Fruit fly (Drosophila melanogaster) whole organism, embryonic: ENCODE measurements around the gene kirre.

Source experiments
- Bgb ChIP-seq: fragments of 200-800 bp; sonication (Bioruptor generic); IDR thresholded peaks from 2 replicates; pipeline ENCODE4 v1.3.6; 2022; ENCODE audit warnings: missing biosample characterization, missing genetic modification characterization; ENCODE audit not compliant: partially characterized antibody
- CG10147 ChIP-seq: fragments of 200-800 bp; sonication (Bioruptor generic); optimal IDR thresholded peaks from 2 replicates; lab custom pipeline; 2019; ENCODE audit warnings: missing biosample characterization, mild to moderate bottlenecking, missing genetic modification characterization, moderate library complexity
- CG10321 ChIP-seq: fragments of 200-800 bp; sonication (Bioruptor generic); IDR thresholded peaks from 2 replicates; pipeline ENCODE4 v1.3.6; 2022; ENCODE audit warnings: missing biosample characterization, missing genetic modification characterization
- CG11247 ChIP-seq: fragments of 200-800 bp; sonication (Bioruptor generic); IDR thresholded peaks from 2 replicates; pipeline ENCODE4 v1.3.6; 2022; ENCODE audit warnings: missing biosample characterization, missing genetic modification characterization
- CG16779 ChIP-seq: fragments of 200-800 bp; sonication (Bioruptor generic); IDR thresholded peaks from 2 replicates; pipeline ENCODE4 v1.3.6; 2022; ENCODE audit warnings: missing biosample characterization, missing genetic modification characterization
- CG16815 ChIP-seq: fragments of 200-800 bp; sonication (Bioruptor generic); optimal IDR thresholded peaks from 3 replicates; lab custom pipeline; 2017; ENCODE audit warnings: missing biosample characterization, mild to moderate bottlenecking, missing genetic modification characterization
- CG17912 ChIP-seq: fragments of 200-800 bp; sonication (Bioruptor generic); optimal IDR thresholded peaks from 2 replicates; lab custom pipeline; 2018; ENCODE audit warnings: missing biosample characterization, mild to moderate bottlenecking, missing genetic modification characterization
- CG3065 ChIP-seq: fragments of 200-800 bp; sonication (Bioruptor generic); optimal IDR thresholded peaks from 2 replicates; lab custom pipeline; 2016; ENCODE audit warnings: missing biosample characterization, missing genetic modification characterization
- CG31224 ChIP-seq: fragments of 200-800 bp; sonication (Bioruptor generic); IDR thresholded peaks from 2 replicates; pipeline ENCODE4 v1.3.6; 2022; ENCODE audit warnings: missing biosample characterization, missing genetic modification characterization
- CG33213 ChIP-seq: fragments of 200-800 bp; sonication (Bioruptor generic); optimal IDR thresholded peaks from 3 replicates; lab custom pipeline; 2016; ENCODE audit warnings: missing biosample characterization, missing genetic modification characterization
- CG3838 ChIP-seq: fragments of 200-800 bp; sonication (Bioruptor generic); optimal IDR thresholded peaks from 3 replicates; lab custom pipeline; 2016; ENCODE audit warnings: missing biosample characterization, missing genetic modification characterization
- CG3995 ChIP-seq: fragments of 200-800 bp; sonication (Bioruptor generic); optimal IDR thresholded peaks from 3 replicates; lab custom pipeline; 2016; ENCODE audit warnings: missing biosample characterization, missing genetic modification characterization
- CG4730 ChIP-seq: fragments of 200-800 bp; sonication (Bioruptor generic); IDR thresholded peaks from 2 replicates; pipeline ENCODE4 v1.3.6; 2022; ENCODE audit warnings: missing biosample characterization, missing genetic modification characterization
- CG6175 ChIP-seq: fragments of 200-800 bp; sonication (Bioruptor generic); IDR thresholded peaks from 3 replicates; pipeline ENCODE4 v1.3.6; 2022; ENCODE audit warnings: missing biosample characterization, missing genetic modification characterization
- CG6689 ChIP-seq: fragments of 200-800 bp; sonication (Bioruptor generic); IDR thresholded peaks from 2 replicates; pipeline ENCODE4 v1.3.6; 2022; ENCODE audit warnings: missing biosample characterization, missing genetic modification characterization
- CG6813 ChIP-seq: fragments of 200-800 bp; sonication (Bioruptor generic); optimal IDR thresholded peaks from 2 replicates; lab custom pipeline; 2017; ENCODE audit warnings: missing biosample characterization, missing genetic modification characterization, mild to moderate bottlenecking, moderate library complexity, missing genetic modification reagents
- CG7745 ChIP-seq: fragments of 200-800 bp; sonication (Bioruptor generic); optimal IDR thresholded peaks from 2 replicates; lab custom pipeline; 2018; ENCODE audit warnings: missing biosample characterization, mild to moderate bottlenecking, missing genetic modification characterization, moderate library complexity
- CG8281 ChIP-seq: fragments of 200-800 bp; sonication (Bioruptor generic); optimal IDR thresholded peaks from 2 replicates; lab custom pipeline; 2018; ENCODE audit warnings: missing biosample characterization, mild to moderate bottlenecking, missing genetic modification characterization, moderate library complexity
- CG8478 ChIP-seq: fragments of >200 bp; optimal IDR thresholded peaks from 2 replicates; lab custom pipeline; 2018
- CG8765 ChIP-seq: fragments of 200-800 bp; sonication (Bioruptor generic); IDR thresholded peaks from 2 replicates; pipeline ENCODE4 v1.3.6; 2022; ENCODE audit warnings: missing biosample characterization, missing genetic modification characterization
- D19A ChIP-seq: fragments of 200-800 bp; optimal IDR thresholded peaks from 3 replicates; lab custom pipeline; 2019; ENCODE audit warnings: missing biosample characterization, mild to moderate bottlenecking, missing genetic modification characterization, moderate library complexity
- Gug ChIP-seq: fragments of 200-800 bp; sonication (Bioruptor generic); IDR thresholded peaks from 4 replicates; pipeline ENCODE4 v1.3.6; 2022; ENCODE audit warnings: missing biosample characterization, missing genetic modification characterization
- Hand ChIP-seq: fragments of 200-800 bp; sonication (Bioruptor generic); optimal IDR thresholded peaks from 2 replicates; lab custom pipeline; 2017; ENCODE audit warnings: mild to moderate bottlenecking, missing biosample characterization, missing genetic modification reagents, missing genetic modification characterization
- PHDP ChIP-seq: fragments of 200-800 bp; sonication (Bioruptor generic); optimal IDR thresholded peaks from 3 replicates; lab custom pipeline; 2018; ENCODE audit warnings: missing biosample characterization, mild to moderate bottlenecking, missing genetic modification characterization, moderate library complexity
- Ravus ChIP-seq: fragments of 200-800 bp; sonication (Bioruptor generic); IDR thresholded peaks from 2 replicates; pipeline ENCODE4 v1.3.6; 2022; ENCODE audit warnings: missing biosample characterization, missing genetic modification characterization
- Sox100B ChIP-seq: fragments of 200-800 bp; sonication (Bioruptor generic); optimal IDR thresholded peaks from 3 replicates; lab custom pipeline; 2018; ENCODE audit warnings: missing biosample characterization, mild to moderate bottlenecking, missing genetic modification characterization
- Spps ChIP-seq: fragments of 200-800 bp; sonication (Bioruptor generic); optimal IDR thresholded peaks from 2 replicates; lab custom pipeline; 2018; ENCODE audit warnings: missing biosample characterization, mild to moderate bottlenecking, missing genetic modification characterization
- Tbp ChIP-seq: fragments of >200 bp; optimal IDR thresholded peaks from 2 replicates; lab custom pipeline; 2018; ENCODE audit warnings: missing biosample characterization, missing genetic modification characterization
- Vsx1 ChIP-seq: fragments of 200-800 bp; sonication (Bioruptor generic); optimal IDR thresholded peaks from 2 replicates; lab custom pipeline; 2017; ENCODE audit warnings: missing biosample characterization, mild to moderate bottlenecking, missing genetic modification characterization, missing genetic modification reagents
- az2 ChIP-seq: fragments of 200-800 bp; sonication (Bioruptor generic); optimal IDR thresholded peaks from 3 replicates; lab custom pipeline; 2016; ENCODE audit warnings: missing biosample characterization, missing genetic modification characterization
- bowl ChIP-seq: fragments of 200-800 bp; sonication (Bioruptor generic); IDR thresholded peaks from 2 replicates; pipeline ENCODE4 v1.3.6; 2022; ENCODE audit warnings: missing biosample characterization, missing genetic modification characterization
- chif ChIP-seq, 2 experiments: fragments of 200-800 bp; sonication (Bioruptor generic); optimal IDR thresholded peaks; 3 replicates each; lab custom pipeline; 2016; ENCODE audit warnings: missing biosample characterization in 2 of 2, missing genetic modification characterization in 2 of 2
- ci ChIP-seq: fragments of 200-800 bp; sonication (Bioruptor generic); IDR thresholded peaks from 3 replicates; pipeline ENCODE4 v1.3.6; 2022; ENCODE audit warnings: missing biosample characterization, missing genetic modification characterization
- corto ChIP-seq: fragments of 200-800 bp; sonication (Bioruptor generic); optimal IDR thresholded peaks from 2 replicates; lab custom pipeline; 2016; ENCODE audit warnings: missing biosample characterization, mild to moderate bottlenecking, missing genetic modification characterization, moderate library complexity
- emc ChIP-seq: fragments of 200-800 bp; sonication (Bioruptor generic); optimal IDR thresholded peaks from 2 replicates; lab custom pipeline; 2016; ENCODE audit warnings: missing biosample characterization, missing genetic modification characterization
- ftz-f1 ChIP-seq: fragments of 200-800 bp; sonication (Bioruptor generic); optimal IDR thresholded peaks from 2 replicates; lab custom pipeline; 2016; ENCODE audit warnings: missing biosample characterization, missing genetic modification characterization
- ind ChIP-seq: fragments of 200-800 bp; sonication (Bioruptor generic); optimal IDR thresholded peaks from 3 replicates; lab custom pipeline; 2016; ENCODE audit warnings: missing biosample characterization, missing genetic modification characterization
- inv ChIP-seq: fragments of 200-800 bp; sonication (Bioruptor generic); IDR thresholded peaks from 2 replicates; pipeline ENCODE4 v1.3.6; 2022; ENCODE audit warnings: missing biosample characterization, missing genetic modification characterization; ENCODE audit not compliant: partially characterized antibody
- jumu ChIP-seq: fragments of 200-800 bp; sonication (Bioruptor generic); optimal IDR thresholded peaks from 3 replicates; lab custom pipeline; 2016; ENCODE audit warnings: missing biosample characterization, missing genetic modification characterization
- kni ChIP-seq: fragments of 200-800 bp; sonication (Bioruptor generic); optimal IDR thresholded peaks from 3 replicates; lab custom pipeline; 2017; ENCODE audit warnings: mild to moderate bottlenecking, missing biosample characterization, missing genetic modification reagents, missing genetic modification characterization
- mld ChIP-seq: fragments of 200-800 bp; sonication (Bioruptor generic); IDR thresholded peaks from 3 replicates; pipeline ENCODE4 v1.3.6; 2022; ENCODE audit warnings: missing biosample characterization, missing genetic modification characterization; ENCODE audit not compliant: partially characterized antibody
- nom ChIP-seq: fragments of 200-800 bp; sonication (Bioruptor generic); optimal IDR thresholded peaks from 2 replicates; lab custom pipeline; 2017; ENCODE audit warnings: missing biosample characterization, missing genetic modification characterization, mild to moderate bottlenecking, moderate library complexity, missing genetic modification reagents
- oc ChIP-seq: fragments of 200-800 bp; sonication (Bioruptor generic); optimal IDR thresholded peaks from 2 replicates; lab custom pipeline; 2018; ENCODE audit warnings: missing biosample characterization, mild to moderate bottlenecking, missing genetic modification characterization, moderate library complexity
- otp ChIP-seq: fragments of 200-800 bp; sonication (Bioruptor generic); IDR thresholded peaks from 3 replicates; pipeline ENCODE4, ENCODE4 v1.3.6; 2022; ENCODE audit warnings: missing biosample characterization, missing genetic modification characterization
- rib ChIP-seq: fragments of 200-800 bp; sonication (Bioruptor generic); IDR thresholded peaks from 2 replicates; pipeline ENCODE4 v1.3.6; 2022; ENCODE audit warnings: missing biosample characterization, missing genetic modification characterization
- so ChIP-seq: fragments of 200-800 bp; sonication (Bioruptor generic); IDR thresholded peaks from 3 replicates; pipeline ENCODE4 v1.3.6; 2022; ENCODE audit warnings: missing biosample characterization, missing genetic modification characterization
- stc ChIP-seq: fragments of 200-800 bp; sonication (Bioruptor generic); IDR thresholded peaks from 2 replicates; pipeline ENCODE4 v1.3.6; 2022; ENCODE audit warnings: missing biosample characterization, missing genetic modification characterization
- toy ChIP-seq: fragments of 200-800 bp; sonication (Bioruptor generic); IDR thresholded peaks from 2 replicates; pipeline ENCODE4 v1.3.6; 2022; ENCODE audit warnings: missing biosample characterization, missing genetic modification characterization
- trem ChIP-seq: fragments of 200-800 bp; optimal IDR thresholded peaks from 3 replicates; lab custom pipeline; 2019; ENCODE audit warnings: missing biosample characterization, mild to moderate bottlenecking, missing genetic modification characterization, moderate library complexity
- ttk ChIP-seq: fragments of 200-800 bp; sonication (Bioruptor generic); IDR thresholded peaks from 2 replicates; pipeline ENCODE4 v2.1.2; 2022; ENCODE audit warnings: missing biosample characterization, missing genetic modification characterization
- tx ChIP-seq: fragments of 200-800 bp; sonication (Bioruptor generic); optimal IDR thresholded peaks from 2 replicates; lab custom pipeline; 2016; ENCODE audit warnings: missing biosample characterization, missing genetic modification characterization
- wor ChIP-seq: fragments of 200-800 bp; sonication (Bioruptor generic); IDR thresholded peaks from 2 replicates; pipeline ENCODE4 v1.3.6; 2022; ENCODE audit warnings: missing biosample characterization, missing genetic modification characterization
- yki ChIP-seq: fragments of >200 bp; optimal IDR thresholded peaks from 3 replicates; lab custom pipeline; 2018
- zfh2 ChIP-seq: fragments of 200-800 bp; sonication (Bioruptor generic); optimal IDR thresholded peaks from 2 replicates; lab custom pipeline; 2016; ENCODE audit warnings: missing biosample characterization, missing genetic modification characterization

Gene kirre

DNA sequence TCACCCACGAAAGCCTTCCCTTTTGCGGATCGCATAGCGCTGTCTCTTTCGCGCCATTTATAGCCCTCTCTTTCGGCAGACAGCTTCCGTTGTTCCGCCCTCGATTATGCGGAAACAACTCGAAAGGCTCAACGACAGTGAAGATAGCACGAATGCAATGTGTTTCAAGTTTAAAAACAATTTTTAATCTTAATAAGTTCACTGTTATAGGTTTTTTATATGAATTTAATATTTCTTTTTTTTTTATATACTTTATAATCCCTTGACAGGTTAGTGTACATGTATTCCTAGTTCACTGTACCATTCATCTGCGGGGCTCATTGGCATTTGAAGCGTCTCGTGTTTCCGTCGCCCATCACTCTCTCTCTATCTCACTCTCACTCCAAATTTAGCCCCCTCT is 356.1 kb downstream of the kirre start (continued):
- no peak for TF ChIP-seq jumu (GFP tag; lab: Kevin White, UChicago)
- no peak for TF ChIP-seq CG6813
- TF ChIP-seq bowl (GFP tag; lab: Robert Waterston, UW), result no peak
- TF ChIP-seq CG16815 (GFP tag; lab: Kevin White, UChicago), result no peak
- TF ChIP-seq CG16779, result no peak
- no peak for TF ChIP-seq ftz-f1 (GFP tag; lab: Kevin White, UChicago)
- TF ChIP-seq ci (GFP tag; lab: Robert Waterston, UW), result no peak
- no peak for TF ChIP-seq CG33213 (GFP tag; lab: Kevin White, UChicago)
- TF ChIP-seq Bgb (GFP tag; lab: Robert Waterston, UW), result no peak
- no peak for TF ChIP-seq CG8281 (tag; lab: Kevin White, UChicago)
- no peak for TF ChIP-seq ttk (GFP tag; lab: Robert Waterston, UW)
- no peak for TF ChIP-seq toy (GFP tag; lab: Robert Waterston, UW)
- TF ChIP-seq CG6175 (GFP tag; lab: Robert Waterston, UW), result no peak
- TF ChIP-seq CG11247, result no peak
- TF ChIP-seq az2, result no peak
- peak; percentile 6 for TF ChIP-seq trem (tag; lab: Kevin White, UChicago)
- TF ChIP-seq so, result no peak
- TF ChIP-seq nom, result no peak
- no peak for TF ChIP-seq yki (lab: Kevin White, UChicago)
- no peak for TF ChIP-seq corto
- no peak for TF ChIP-seq CG31224 (GFP tag; lab: Robert Waterston, UW)
- TF ChIP-seq inv (GFP tag; lab: Robert Waterston, UW), result no peak
- no peak for TF ChIP-seq rib (GFP tag; lab: Robert Waterston, UW)
- TF ChIP-seq CG6689 (GFP tag; lab: Robert Waterston, UW), result no peak
- no peak for TF ChIP-seq kni
- no peak for TF ChIP-seq otp (GFP tag; lab: Robert Waterston, UW)
- TF ChIP-seq D19A (tag; lab: Kevin White, UChicago), result peak; percentile 20
- TF ChIP-seq Tbp (GFP tag; lab: Kevin White, UChicago), result no peak
- no peak for TF ChIP-seq CG10147
- no peak for TF ChIP-seq CG8765 (GFP tag; lab: Robert Waterston, UW)
- no peak for TF ChIP-seq Ravus (GFP tag; lab: Robert Waterston, UW)
- TF ChIP-seq CG7745 (tag; lab: Kevin White, UChicago), result no peak
- no peak for TF ChIP-seq CG4730 (GFP tag; lab: Robert Waterston, UW)
- peak; percentile 18 for TF ChIP-seq ind (GFP tag; lab: Kevin White, UChicago)
- TF ChIP-seq stc, result no peak
- no peak for TF ChIP-seq wor (GFP tag; lab: Robert Waterston, UW)
- no peak for TF ChIP-seq CG8478
- TF ChIP-seq CG10321 (GFP tag; lab: Robert Waterston, UW), result peak; percentile 23; the same call in 1 of the 2 replicates
- peak; percentile 23 for TF ChIP-seq Sox100B (GFP tag; lab: Kevin White, UChicago)
- no peak for TF ChIP-seq CG3838 (GFP tag; lab: Kevin White, UChicago)
- no peak for TF ChIP-seq emc (GFP tag; lab: Kevin White, UChicago)
- TF ChIP-seq CG3995 (GFP tag; lab: Kevin White, UChicago), result no peak
- TF ChIP-seq tx (GFP tag; lab: Kevin White, UChicago), result no peak
- TF ChIP-seq CG17912, result no peak
- TF ChIP-seq PHDP, result no peak
- TF ChIP-seq CG3065 (GFP tag; lab: Kevin White, UChicago), result no peak
- no peak for TF ChIP-seq chif (GFP tag; optimal IDR thresholded peaks at IDR 0.05; lab: Kevin White, UChicago)
- TF ChIP-seq Spps, result peak; percentile 20
- no peak for TF ChIP-seq Hand (GFP tag; lab: Kevin White, UChicago)
- TF ChIP-seq oc (tag; lab: Kevin White, UChicago), result no peak
- no peak for TF ChIP-seq Vsx1 (GFP tag; lab: Kevin White, UChicago)
- no peak for TF ChIP-seq mld (GFP tag; lab: Robert Waterston, UW)
- no peak for TF ChIP-seq zfh2 (GFP tag; lab: Kevin White, UChicago)
- TF ChIP-seq Gug (GFP tag; lab: Robert Waterston, UW), result no peak
